Worm (Caenorhabditis elegans) whole organism, L2 larva: ENCODE results near the gene ndub-11.

ENCODE experiments used
- C34F6.9 ChIP-seq: fragments of 150-350 bp; optimal IDR thresholded peaks from 2 replicates; lab custom pipeline; 2014; ENCODE audit warnings: missing biosample characterization, missing genetic modification characterization
- F13H6.1 ChIP-seq: sonication (generic microtip); optimal IDR thresholded peaks from 2 replicates; lab custom pipeline; 2016; ENCODE audit warnings: missing genetic modification characterization, missing compliant biosample characterization
- R02D3.7 ChIP-seq: fragments of 150-350 bp; optimal IDR thresholded peaks from 2 replicates; lab custom pipeline; 2014; ENCODE audit warnings: missing biosample characterization, missing genetic modification characterization
- ZK546.5 ChIP-seq: sonication (generic microtip); optimal IDR thresholded peaks from 2 replicates; lab custom pipeline; 2017; ENCODE audit warnings: missing biosample characterization, missing genetic modification characterization
- alr-1 ChIP-seq: fragments of 150-350 bp; optimal IDR thresholded peaks from 2 replicates; lab custom pipeline; 2014; ENCODE audit warnings: missing biosample characterization, missing genetic modification characterization
- aly-2 ChIP-seq: fragments of 150-350 bp; optimal IDR thresholded peaks from 2 replicates; lab custom pipeline; 2014; ENCODE audit warnings: missing biosample characterization, missing genetic modification characterization
- blmp-1 ChIP-seq: sonication (generic microtip); optimal IDR thresholded peaks from 2 replicates; lab custom pipeline; 2017; ENCODE audit warnings: missing genetic modification characterization, mild to moderate bottlenecking, missing compliant biosample characterization, antibody characterized with exemption, moderate library complexity; ENCODE audit not compliant: insufficient read depth
- ceh-16 ChIP-seq: fragments of 150-350 bp; optimal IDR thresholded peaks from 2 replicates; lab custom pipeline; 2014; ENCODE audit warnings: missing biosample characterization, missing genetic modification characterization
- ceh-82 ChIP-seq: fragments of 150-350 bp; optimal IDR thresholded peaks from 2 replicates; lab custom pipeline; 2014; ENCODE audit warnings: missing biosample characterization, missing genetic modification characterization
- crh-2 ChIP-seq: sonication (generic microtip); optimal IDR thresholded peaks from 2 replicates; lab custom pipeline; 2017; ENCODE audit warnings: missing biosample characterization, missing genetic modification characterization
- dmd-4 ChIP-seq: sonication (generic microtip); optimal IDR thresholded peaks from 2 replicates; lab custom pipeline; 2017; ENCODE audit warnings: missing biosample characterization, missing genetic modification characterization
- egl-27 ChIP-seq: sonication (generic microtip); optimal IDR thresholded peaks from 3 replicates; lab custom pipeline; 2017; ENCODE audit warnings: missing biosample characterization, missing genetic modification reagents, missing genetic modification characterization
- elt-1 ChIP-seq: fragments of 150-350 bp; optimal IDR thresholded peaks from 2 replicates; lab custom pipeline; 2014; ENCODE audit warnings: missing biosample characterization, missing genetic modification characterization
- elt-3 ChIP-seq: sonication (generic microtip); optimal IDR thresholded peaks from 2 replicates; lab custom pipeline; 2017; ENCODE audit warnings: missing biosample characterization, missing genetic modification characterization
- fos-1 ChIP-seq: fragments of 150-350 bp; optimal IDR thresholded peaks from 2 replicates; lab custom pipeline; 2014; ENCODE audit warnings: missing biosample characterization, missing genetic modification characterization
- gmeb-1 ChIP-seq: fragments of 150-350 bp; optimal IDR thresholded peaks from 2 replicates; lab custom pipeline; 2014; ENCODE audit warnings: missing biosample characterization, missing genetic modification characterization
- lin-39 ChIP-seq: fragments of 150-350 bp; optimal IDR thresholded peaks from 2 replicates; lab custom pipeline; 2014; ENCODE audit warnings: missing biosample characterization, missing genetic modification reagents, missing genetic modification characterization
- lsy-2 ChIP-seq, 2 experiments: fragments of 150-350 bp in 1 of 2; sonication (generic microtip) in 1 of 2; optimal IDR thresholded peaks; 2 replicates each; lab custom pipeline; 2014 to 2017; ENCODE audit warnings: missing biosample characterization in 2 of 2, missing genetic modification characterization in 2 of 2
- mbf-1 ChIP-seq: sonication (generic microtip); optimal IDR thresholded peaks from 2 replicates; lab custom pipeline; 2017; ENCODE audit warnings: missing biosample characterization, missing genetic modification characterization
- nhr-10 ChIP-seq: sonication (generic microtip); optimal IDR thresholded peaks from 2 replicates; lab custom pipeline; 2017; ENCODE audit warnings: missing biosample characterization, missing genetic modification characterization
- nhr-11 ChIP-seq: fragments of 150-350 bp; optimal IDR thresholded peaks from 2 replicates; lab custom pipeline; 2014; ENCODE audit warnings: missing biosample characterization, missing genetic modification characterization
- nhr-129 ChIP-seq: fragments of 150-350 bp; optimal IDR thresholded peaks from 2 replicates; lab custom pipeline; 2014; ENCODE audit warnings: missing biosample characterization, missing genetic modification characterization
- nhr-21 ChIP-seq: fragments of 150-350 bp; optimal IDR thresholded peaks from 2 replicates; lab custom pipeline; 2014; ENCODE audit warnings: missing biosample characterization, missing genetic modification characterization
- nhr-23 ChIP-seq: fragments of 150-350 bp; optimal IDR thresholded peaks from 2 replicates; lab custom pipeline; 2014; ENCODE audit warnings: missing biosample characterization, missing genetic modification reagents, missing genetic modification characterization
- nhr-25 ChIP-seq: fragments of 150-350 bp; sonication (generic microtip); optimal IDR thresholded peaks from 3 replicates; lab custom pipeline; 2014; ENCODE audit warnings: missing biosample characterization, missing genetic modification characterization
- nhr-6 ChIP-seq: fragments of 150-350 bp; optimal IDR thresholded peaks from 2 replicates; lab custom pipeline; 2014; ENCODE audit warnings: missing biosample characterization, missing genetic modification characterization
- skn-1 ChIP-seq: sonication (generic microtip); optimal IDR thresholded peaks from 2 replicates; lab custom pipeline; 2017; ENCODE audit warnings: missing biosample characterization, missing genetic modification characterization
- sma-3 ChIP-seq: sonication (generic microtip); optimal IDR thresholded peaks from 2 replicates; lab custom pipeline; 2016; ENCODE audit warnings: missing genetic modification reagents, missing genetic modification characterization, missing compliant biosample characterization
- snpc-4 ChIP-seq: fragments of 150-350 bp; optimal IDR thresholded peaks from 2 replicates; lab custom pipeline; 2014; ENCODE audit warnings: missing biosample characterization, missing genetic modification characterization
- unc-39 ChIP-seq: fragments of 150-350 bp; optimal IDR thresholded peaks from 2 replicates; lab custom pipeline; 2014; ENCODE audit warnings: missing biosample characterization, missing genetic modification characterization
- unc-62 ChIP-seq: fragments of 150-350 bp; optimal IDR thresholded peaks from 2 replicates; lab custom pipeline; 2014; ENCODE audit warnings: missing biosample characterization, missing genetic modification reagents, missing genetic modification characterization
- zag-1 ChIP-seq: fragments of 150-350 bp; optimal IDR thresholded peaks from 2 replicates; lab custom pipeline; 2014; ENCODE audit warnings: missing biosample characterization, missing genetic modification characterization
- ztf-11 ChIP-seq: sonication (generic microtip); optimal IDR thresholded peaks from 2 replicates; lab custom pipeline; 2017; ENCODE audit warnings: missing biosample characterization, missing genetic modification characterization
- ztf-4 ChIP-seq: fragments of 150-350 bp; optimal IDR thresholded peaks from 2 replicates; lab custom pipeline; 2014; ENCODE audit warnings: missing biosample characterization, missing genetic modification characterization

The ndub-11 gene

ce11 chrIV:8099601-8100000 is 30.4 kb downstream of the ndub-11 start, which contains the start of gene Y42H9AR.2:
Gene Y42H9AR.2, plus strand, starts transcription at chrIV:8099901.
- TF ChIP-seq C34F6.9 (tag; lab: Kevin White, UChicago): no peak
- no peak for TF ChIP-seq elt-1 (tag; lab: Kevin White, UChicago)
- no peak for TF ChIP-seq gmeb-1 (tag; lab: Kevin White, UChicago)
- no peak for TF ChIP-seq skn-1 (tag; lab: Kevin White, UChicago)
- no peak for TF ChIP-seq nhr-11 (tag; lab: Kevin White, UChicago)
- TF ChIP-seq nhr-25 (tag; lab: Kevin White, UChicago): no peak
- TF ChIP-seq fos-1 (tag; lab: Kevin White, UChicago): no peak
- TF ChIP-seq crh-2 (tag; lab: Kevin White, UChicago): no peak
- TF ChIP-seq ceh-16 (tag; lab: Kevin White, UChicago): no peak
- no peak for TF ChIP-seq unc-62 (GFP tag; lab: Kevin White, UChicago)
- no peak for TF ChIP-seq dmd-4 (tag; lab: Kevin White, UChicago)
- no peak for TF ChIP-seq ZK546.5
- no peak for TF ChIP-seq nhr-21 (tag; lab: Kevin White, UChicago)
- TF ChIP-seq blmp-1: no peak
- TF ChIP-seq ceh-82 (tag; lab: Kevin White, UChicago): no peak
- no peak for TF ChIP-seq nhr-23 (tag; lab: Kevin White, UChicago)
- no peak for TF ChIP-seq nhr-6 (tag; lab: Kevin White, UChicago)

ce11 chrIV:8096375-8096774 is 33.7 kb downstream of the ndub-11 start:
- TF ChIP-seq nhr-11 (tag; lab: Kevin White, UChicago): no peak
- TF ChIP-seq mbf-1 (tag; lab: Kevin White, UChicago): no peak
- TF ChIP-seq skn-1 (tag; lab: Kevin White, UChicago): no peak
- TF ChIP-seq elt-3 (tag; lab: Kevin White, UChicago): no peak
- TF ChIP-seq alr-1: no peak
- no peak for TF ChIP-seq F13H6.1 (tag; lab: Kevin White, UChicago)
- no peak for TF ChIP-seq ZK546.5

ce11 chrIV:8091539-8091938 is 38.5 kb downstream of the ndub-11 start:
- no peak for TF ChIP-seq lsy-2 (tag; optimal IDR thresholded peaks at IDR 0.05; lab: Kevin White, UChicago)
- no peak for TF ChIP-seq aly-2 (tag; lab: Kevin White, UChicago)
- TF ChIP-seq F13H6.1 (tag; lab: Kevin White, UChicago): no peak
- no peak for TF ChIP-seq nhr-10
- no peak for TF ChIP-seq ceh-16 (tag; lab: Kevin White, UChicago)
- TF ChIP-seq nhr-129 (tag; lab: Kevin White, UChicago): no peak
- no peak for TF ChIP-seq dmd-4 (tag; lab: Kevin White, UChicago)
- TF ChIP-seq, all 48 proteins: peak for 0

ce11 chrIV:8086552-8086951 is 43.5 kb downstream of the ndub-11 start, which contains the start of gene nsy-7:
Gene nsy-7, minus strand, starts transcription at chrIV:8086652.
- peak; percentile 0 for TF ChIP-seq fos-1 (tag; lab: Kevin White, UChicago)
- no peak for TF ChIP-seq snpc-4

DNA sequence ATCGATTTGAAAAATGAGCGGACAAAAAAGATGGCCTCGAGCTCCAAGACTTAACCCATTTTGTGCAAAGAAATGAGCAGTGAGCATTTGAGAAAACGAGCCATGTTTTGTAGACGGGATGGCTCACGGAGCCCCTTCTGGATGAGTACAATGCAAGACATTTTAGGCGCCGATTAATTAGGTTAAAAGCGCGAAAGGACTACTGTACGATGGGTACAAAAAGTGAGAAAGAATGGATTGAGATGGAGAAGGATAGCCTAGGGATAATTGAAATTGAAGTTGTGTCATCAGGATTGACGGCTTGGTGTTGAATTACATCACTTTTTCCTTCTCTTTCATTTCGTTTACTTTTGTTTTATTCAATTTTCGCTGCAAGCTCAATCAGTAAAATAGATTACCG is 49.2 kb downstream of the ndub-11 start:
- TF ChIP-seq lin-39 (tag; lab: Kevin White, UChicago) (no peak), nhr-25 (tag; lab: Kevin White, UChicago) (no peak), nhr-11 (tag; lab: Kevin White, UChicago) (no peak), nhr-129 (tag; lab: Kevin White, UChicago) (no peak), ztf-4 (tag; lab: Kevin White, UChicago) (no peak), gmeb-1 (tag; lab: Kevin White, UChicago) (no peak), alr-1 (no peak), elt-3 (tag; lab: Kevin White, UChicago) (no peak), ztf-11 (tag; lab: Kevin White, UChicago) (no peak), nhr-21 (tag; lab: Kevin White, UChicago) (no peak), egl-27 (tag; lab: Kevin White, UChicago) (no peak), aly-2 (tag; lab: Kevin White, UChicago) (no peak), ceh-82 (tag; lab: Kevin White, UChicago) (no peak), zag-1 (no peak), sma-3 (GFP tag; lab: Kevin White, UChicago) (no peak), R02D3.7 (tag; lab: Kevin White, UChicago) (no peak), skn-1 (tag; lab: Kevin White, UChicago) (no peak), nhr-23 (tag; lab: Kevin White, UChicago) (no peak), unc-39 (no peak)
